Worm (Caenorhabditis elegans): ENCODE data around the gene clec-242.
"Not testable (repeated sequence)": the region's sequence is repeated elsewhere in the genome, so short reads cannot be mapped to it uniquely, and the experiment has no call there.

The clec-242 gene

DNA sequence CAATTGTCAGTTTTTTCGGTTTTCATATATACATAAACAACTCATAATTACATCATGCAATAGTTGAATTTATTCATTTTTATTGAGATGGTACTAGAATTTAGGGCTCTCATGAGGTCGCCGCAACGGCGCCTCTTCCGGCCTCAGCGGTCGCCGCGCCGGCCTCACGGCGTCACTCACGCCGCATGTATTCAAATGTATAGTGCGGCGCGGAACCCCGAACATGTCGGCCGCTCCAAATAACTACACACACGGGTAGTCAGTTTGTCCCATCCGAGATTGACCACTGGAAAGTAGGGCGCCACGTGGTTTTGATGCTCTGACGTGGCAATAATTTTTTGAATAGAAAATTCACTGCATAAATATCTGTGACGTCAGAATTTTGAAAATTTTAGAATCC, 12.3 kb upstream of the clec-242 start:
- TF ChIP-seq zfh-2 (GFP tag; conservative IDR thresholded peaks at IDR 0.05) (peak; percentile 72), F33H1.4 (GFP tag; IDR thresholded peaks at IDR 0.05) (no peak), attf-3 (GFP tag; conservative IDR thresholded peaks at IDR 0.05) (no peak), snpc-4 (GFP tag; optimal IDR thresholded peaks at IDR 0.05) (no peak), snpc-4 (tag; optimal IDR thresholded peaks at IDR 0.05) (peak in 2 of 4 experiments; percentile 63 to 66), egl-18 (GFP tag; IDR thresholded peaks at IDR 0.05) (no peak), aptf-2 (GFP tag; conservative IDR thresholded peaks at IDR 0.05) (no peak)

DNA sequence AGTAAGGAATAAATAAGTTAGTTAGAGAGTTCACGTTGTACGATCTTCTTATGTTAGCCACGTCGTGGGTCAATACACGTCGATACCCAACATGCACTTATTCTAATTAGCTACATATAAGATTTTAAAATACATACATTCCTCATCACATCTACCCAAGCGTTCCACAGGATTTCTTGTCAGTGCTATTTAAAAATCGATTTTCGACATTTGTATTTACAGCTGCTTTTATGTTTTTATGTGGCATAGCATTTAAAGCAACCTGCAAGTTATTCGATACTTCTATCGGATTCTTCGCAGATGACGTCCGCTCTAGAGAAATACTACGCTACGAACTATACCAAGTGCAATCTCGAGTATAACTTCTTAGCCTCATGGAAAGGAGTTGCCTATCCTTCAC, 10.1 kb upstream of the clec-242 start, which contains the start of gene srh-115:
Gene srh-115, plus strand, starts transcription at position 301 of the 400 bp plus-strand sequence.
- TF ChIP-seq egrh-3 (GFP tag; IDR thresholded peaks at IDR 0.05) (no peak), lsl-1 (GFP tag; optimal IDR thresholded peaks at IDR 0.05) (no peak), Y53F4B.3 (GFP tag; IDR thresholded peaks at IDR 0.05) (no peak), ZK185.1 (tag; optimal IDR thresholded peaks at IDR 0.05; ENCODE audit: poor library complexity, severe bottlenecking) (no peak), nhr-179 (tag; optimal IDR thresholded peaks at IDR 0.05) (no peak), F37B4.10 (GFP tag; IDR thresholded peaks at IDR 0.05) (no peak), hlh-26 (GFP tag; conservative IDR thresholded peaks at IDR 0.05) (no peak), fkh-3 (tag; optimal IDR thresholded peaks at IDR 0.05) (no peak), ceh-91 (GFP tag; IDR thresholded peaks at IDR 0.05) (no peak), nhr-80 (tag; optimal IDR thresholded peaks at IDR 0.05) (no peak), lag-1 (GFP tag; IDR thresholded peaks at IDR 0.05) (no peak)

DNA sequence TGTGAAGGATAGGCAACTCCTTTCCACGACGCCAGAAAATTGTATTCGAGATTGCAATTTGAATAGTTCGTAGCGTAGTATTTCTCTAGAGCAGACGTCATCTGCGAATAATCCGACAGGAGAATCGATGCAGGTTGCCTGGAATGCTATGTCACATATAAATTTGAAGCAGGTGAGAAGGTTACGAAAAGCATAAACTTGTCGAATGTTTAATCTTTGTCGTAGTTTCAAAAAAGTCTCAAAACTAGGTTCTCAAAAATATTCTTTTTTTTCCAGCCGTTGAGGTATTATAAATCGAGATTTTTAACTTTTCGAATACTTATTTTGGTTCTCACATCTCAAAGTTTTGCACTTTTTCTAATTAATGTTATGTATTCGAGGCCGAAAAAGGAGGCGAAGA, 9.7 kb upstream of the clec-242 start, which contains the start of gene srh-116:
Gene srh-116, minus strand, starts transcription at position 101 of the 400 bp plus-strand sequence.
- not testable (repeated sequence) for TF ChIP-seq dpl-1 (GFP tag; optimal IDR thresholded peaks at IDR 0.05); rpc-1 (optimal IDR thresholded peaks at IDR 0.05); rpc-1 (tag; optimal IDR thresholded peaks at IDR 0.05); Y67H2A.10 (GFP tag; conservative IDR thresholded peaks at IDR 0.05)

DNA sequence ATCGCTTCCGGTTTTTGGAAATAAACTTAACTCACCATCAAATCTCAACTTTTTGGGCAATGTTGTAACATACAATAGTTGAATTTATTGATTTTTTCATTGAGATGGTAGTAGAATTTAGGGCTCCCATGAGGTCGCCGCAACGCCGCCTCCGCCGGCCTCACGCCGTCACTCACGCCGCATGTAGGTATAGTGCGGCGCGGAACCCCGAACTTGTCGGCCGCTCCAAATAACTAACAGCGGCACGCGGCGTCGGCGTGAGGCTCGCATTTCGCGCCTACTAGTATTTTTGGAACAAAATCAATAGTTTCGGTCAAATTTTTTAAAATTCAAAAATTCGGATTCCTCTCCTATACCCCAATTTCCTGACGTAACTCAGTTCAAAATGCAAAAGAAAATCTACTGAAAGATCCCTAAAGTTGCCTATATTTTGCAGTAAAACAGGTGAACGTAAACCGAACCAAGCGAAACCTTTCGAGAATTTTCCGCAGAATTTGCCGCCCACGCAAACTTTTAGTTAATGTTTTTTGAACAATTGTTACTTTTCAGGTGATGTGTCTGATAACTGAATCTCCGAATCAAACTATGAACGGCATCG, 6.2 kb upstream of the clec-242 start, which contains the start of gene Y61B8A.6:
Gene Y61B8A.6, plus strand, starts transcription at position 548 of the 598 bp plus-strand sequence.
- TF ChIP-seq zfh-2 (GFP tag; conservative IDR thresholded peaks at IDR 0.05) (peak; percentile 63), snpc-4 (GFP tag; optimal IDR thresholded peaks at IDR 0.05) (no peak), snpc-4 (tag; optimal IDR thresholded peaks at IDR 0.05) (peak in 1 of 4 experiments; percentile 62), egrh-3 (GFP tag; IDR thresholded peaks at IDR 0.05) (peak; percentile 45; the same call in 1 of the 2 replicates), hmg-1.2 (GFP tag; IDR thresholded peaks at IDR 0.05) (peak; percentile 23; the same call in 1 of the 2 replicates), somi-1 (GFP tag; optimal IDR thresholded peaks at IDR 0.05) (no peak), mes-4 (tag; optimal IDR thresholded peaks at IDR 0.05) (no peak), mcd-1 (GFP tag; IDR thresholded peaks at IDR 0.05) (no peak)

DNA sequence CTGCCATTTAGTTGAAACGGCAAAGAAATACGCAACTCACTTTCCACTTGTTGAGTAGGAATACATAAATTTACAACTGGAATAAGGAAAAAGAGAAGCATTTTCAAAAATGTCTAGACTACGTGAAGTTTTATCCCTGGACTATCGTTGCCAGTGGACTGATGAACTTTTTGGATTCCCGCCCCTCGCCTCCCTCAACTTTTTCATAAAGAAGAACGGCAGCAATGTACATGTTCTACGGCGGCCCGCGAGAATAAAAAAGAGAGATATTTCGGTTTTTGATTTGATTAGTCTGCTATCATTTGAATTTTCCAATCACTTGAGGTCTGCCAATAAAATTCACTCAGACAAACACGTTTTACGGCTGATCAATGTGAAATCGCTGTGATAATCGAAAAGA, 3.6 kb upstream of the clec-242 start, which contains the start of gene clec-243:
Gene clec-243, minus strand, starts transcription at position 101 of the 400 bp plus-strand sequence.
- TF ChIP-seq ceh-100 (GFP tag; IDR thresholded peaks at IDR 0.05) (no peak), ceh-91 (GFP tag; IDR thresholded peaks at IDR 0.05) (no peak), bed-1 (GFP tag; IDR thresholded peaks at IDR 0.05) (no peak), egrh-3 (GFP tag; IDR thresholded peaks at IDR 0.05) (no peak), ceh-58 (GFP tag; IDR thresholded peaks at IDR 0.05) (no peak), nfyb-1 (GFP tag; IDR thresholded peaks at IDR 0.05) (no peak), attf-6 (GFP tag; IDR thresholded peaks at IDR 0.05) (no peak), Y53F4B.3 (GFP tag; IDR thresholded peaks at IDR 0.05) (no peak), F52B5.7 (tag; optimal IDR thresholded peaks at IDR 0.05) (no peak), F22D6.2 (tag; optimal IDR thresholded peaks at IDR 0.05) (no peak), let-607 (tag; optimal IDR thresholded peaks at IDR 0.05) (no peak), ztf-22 (GFP tag; optimal IDR thresholded peaks at IDR 0.05) (no peak), F39B2.1 (GFP tag; IDR thresholded peaks at IDR 0.05) (no peak), B0035.1 (tag; optimal IDR thresholded peaks at IDR 0.05) (no peak), him-1 (tag; optimal IDR thresholded peaks at IDR 0.05) (no peak), gei-17 (GFP tag; optimal IDR thresholded peaks at IDR 0.05) (no peak), sptf-2 (GFP tag; optimal IDR thresholded peaks at IDR 0.05) (no peak)
